Worm (Caenorhabditis elegans): ENCODE measurements around the gene T22C8.6.

Gene T22C8.6

DNA sequence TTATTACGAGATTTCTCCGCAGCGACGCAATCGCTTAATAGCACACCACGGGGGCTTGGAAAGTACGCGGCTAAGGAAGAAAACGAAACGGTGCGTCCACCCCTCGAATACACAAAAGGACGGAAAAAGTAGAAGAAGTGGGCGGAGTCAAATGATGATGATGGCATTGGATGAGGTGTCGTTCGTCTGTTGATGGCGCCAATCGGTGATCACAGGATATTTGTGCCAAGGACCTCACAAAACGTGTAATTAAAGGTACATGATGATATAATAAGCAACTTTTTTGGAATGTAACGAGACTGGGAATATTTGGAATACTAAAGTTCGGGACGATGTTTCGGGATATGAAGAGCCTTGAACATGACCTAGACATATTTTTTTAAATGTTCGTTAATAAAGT, 4.3 kb upstream of the T22C8.6 start, which contains the start of gene cutl-12:
Gene cutl-12, minus strand, starts transcription at position 101 of the 400 bp plus-strand sequence.
- no peak for TF ChIP-seq unc-62 (GFP tag; optimal IDR thresholded peaks at IDR 0.05)

DNA sequence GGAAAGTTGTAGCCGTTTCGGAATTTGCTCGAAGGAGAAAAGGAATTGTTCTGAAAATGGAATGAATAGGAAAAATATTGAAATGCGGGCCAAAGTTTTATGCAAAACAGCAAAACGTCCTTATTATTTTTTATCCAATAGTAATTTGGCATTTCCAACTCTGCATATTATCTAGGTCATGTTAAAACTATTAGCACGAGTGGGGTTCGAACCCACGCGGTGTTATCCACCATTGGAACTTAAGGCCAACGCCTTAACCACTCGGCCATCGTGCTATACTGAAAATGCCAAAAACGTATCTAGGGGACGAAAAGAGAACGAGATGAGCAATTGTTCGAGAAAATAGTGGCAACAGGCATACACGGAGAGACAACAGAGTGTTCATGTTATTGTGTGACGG, 1.7 kb upstream of the T22C8.6 start:
- no peak for TF ChIP-seq unc-62 (GFP tag; optimal IDR thresholded peaks at IDR 0.05)

DNA sequence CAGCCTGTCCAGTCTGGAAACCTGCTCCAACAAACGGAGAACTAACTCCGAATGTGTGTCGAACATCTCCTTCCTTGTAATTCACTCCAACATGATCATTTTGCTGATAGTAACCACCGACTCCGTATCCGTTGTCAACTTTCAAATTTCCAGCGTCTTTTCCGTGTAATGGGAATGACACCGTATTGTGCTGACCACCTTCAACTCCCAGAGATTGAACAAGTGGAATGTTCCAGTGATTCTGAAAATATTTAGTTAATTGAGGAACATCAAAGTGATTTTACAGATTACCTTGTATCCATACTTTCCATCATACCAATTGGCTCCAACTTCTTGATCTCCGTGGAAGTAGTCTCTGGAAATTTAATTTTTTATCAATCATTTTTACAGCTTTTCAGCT, 2.2 kb downstream of the T22C8.6 start:
- no peak for TF ChIP-seq unc-62 (GFP tag; optimal IDR thresholded peaks at IDR 0.05)

DNA sequence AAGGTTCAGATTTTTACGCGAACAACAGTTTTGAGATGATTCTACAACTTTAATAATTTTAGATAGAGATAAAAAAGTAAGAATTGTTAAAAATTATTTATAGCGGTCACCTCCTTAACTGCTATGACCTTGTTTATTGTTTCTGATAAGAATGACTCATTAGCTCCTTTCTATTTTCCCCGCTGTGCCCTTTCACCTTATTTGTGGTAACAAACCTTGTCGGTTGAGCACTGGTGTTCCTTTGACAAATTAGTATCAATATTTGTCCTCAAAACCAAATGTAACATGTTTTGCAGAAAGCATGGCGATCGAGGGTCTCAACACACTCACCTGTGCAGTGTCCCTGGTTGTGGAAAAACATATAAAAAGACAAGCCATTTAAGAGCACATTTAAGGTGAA, 3.5 kb downstream of the T22C8.6 start:
- TF ChIP-seq unc-62 (GFP tag; optimal IDR thresholded peaks at IDR 0.05) = no peak

DNA sequence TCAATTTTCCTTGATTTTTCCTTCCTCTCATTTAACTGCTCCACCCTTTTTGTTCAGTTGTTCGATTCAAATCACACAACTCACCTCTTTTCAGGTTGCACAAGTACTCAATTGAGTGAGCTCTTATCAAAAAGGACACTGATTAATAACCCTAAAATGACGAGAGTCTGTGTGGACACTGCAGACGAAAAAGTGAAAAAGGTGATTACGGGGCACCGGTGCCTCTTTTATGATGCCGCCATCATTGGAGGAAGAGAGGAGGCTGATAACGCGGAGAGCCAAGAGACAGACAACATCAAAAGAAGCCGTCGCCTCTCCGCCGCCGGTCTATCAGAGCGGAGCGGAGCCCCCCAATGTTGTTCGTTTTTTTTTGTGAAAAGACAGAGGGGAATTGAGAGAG, 4.9 kb downstream of the T22C8.6 start, which contains the start of gene sptf-2:
Gene sptf-2, plus strand, starts transcription at position 297 of the 400 bp plus-strand sequence.
- no peak for TF ChIP-seq unc-62 (GFP tag; optimal IDR thresholded peaks at IDR 0.05)

DNA sequence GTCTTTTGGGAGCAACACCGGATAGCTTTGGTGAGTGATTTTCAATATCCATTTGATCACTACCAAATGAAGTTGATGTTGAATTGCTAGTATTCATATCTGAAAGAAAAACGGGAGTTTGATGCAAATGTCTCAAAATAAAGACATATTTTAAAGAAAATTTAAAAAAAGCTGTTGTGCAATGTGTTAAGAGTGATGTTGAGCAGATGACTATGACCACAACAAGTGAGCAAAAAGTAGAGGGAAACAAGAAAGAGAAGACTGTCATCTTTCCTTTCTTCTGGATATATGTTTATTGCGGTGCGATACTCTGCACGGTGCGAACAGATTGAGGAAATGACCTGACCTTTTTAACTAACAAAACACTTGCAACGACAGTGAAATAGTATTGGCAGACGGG, 6.7 kb downstream of the T22C8.6 start, which contains the start of gene T22C8.4:
Gene T22C8.4, minus strand, starts transcription at position 101 of the 400 bp plus-strand sequence.
- TF ChIP-seq unc-62 (GFP tag; optimal IDR thresholded peaks at IDR 0.05) = no peak

DNA sequence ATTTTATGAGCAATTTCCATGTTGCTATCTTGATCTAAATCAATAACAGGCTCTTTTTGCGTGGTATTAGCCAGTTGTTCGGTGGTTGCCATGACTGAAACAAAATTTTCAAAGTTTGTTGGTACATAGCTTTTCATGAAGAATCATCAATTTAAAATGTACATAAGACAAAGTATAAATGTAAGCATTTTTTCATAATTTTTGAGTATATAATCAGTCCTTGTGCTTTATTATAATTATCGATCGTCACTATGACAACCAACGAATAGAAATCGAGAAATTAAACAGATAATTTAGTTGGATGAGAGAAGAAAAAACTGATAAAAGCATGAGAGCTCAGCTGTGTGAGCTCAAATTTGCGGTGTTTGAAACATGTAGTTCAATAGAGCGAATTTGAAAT, 8.2 kb downstream of the T22C8.6 start, which contains the start of gene T22C8.3:
Gene T22C8.3, minus strand, starts transcription at position 101 of the 400 bp plus-strand sequence.
- no peak for TF ChIP-seq unc-62 (GFP tag; optimal IDR thresholded peaks at IDR 0.05)

DNA sequence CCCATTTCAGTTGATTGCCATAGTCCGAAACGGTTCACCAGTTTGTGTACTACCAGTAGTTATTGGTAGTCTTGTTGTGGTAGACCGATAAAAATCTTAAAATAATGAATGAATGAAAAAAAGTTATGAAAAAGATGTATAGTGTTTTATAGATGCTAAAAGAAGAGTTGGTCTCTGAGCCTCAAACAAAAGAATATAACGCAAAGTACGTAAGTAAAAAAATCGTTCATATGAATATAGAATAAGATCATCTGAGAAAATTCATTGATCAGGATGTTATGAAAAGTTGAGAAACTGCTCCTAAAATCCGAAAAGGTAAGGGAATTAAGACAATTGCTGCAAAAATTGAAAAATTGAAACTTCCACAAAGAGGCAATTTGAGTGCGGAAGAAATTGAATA, 12.6 kb downstream of the T22C8.6 start, which contains the start of gene chhy-1:
Gene chhy-1, minus strand, starts transcription at position 101 of the 400 bp plus-strand sequence.
- no peak for TF ChIP-seq unc-62 (GFP tag; optimal IDR thresholded peaks at IDR 0.05)

DNA sequence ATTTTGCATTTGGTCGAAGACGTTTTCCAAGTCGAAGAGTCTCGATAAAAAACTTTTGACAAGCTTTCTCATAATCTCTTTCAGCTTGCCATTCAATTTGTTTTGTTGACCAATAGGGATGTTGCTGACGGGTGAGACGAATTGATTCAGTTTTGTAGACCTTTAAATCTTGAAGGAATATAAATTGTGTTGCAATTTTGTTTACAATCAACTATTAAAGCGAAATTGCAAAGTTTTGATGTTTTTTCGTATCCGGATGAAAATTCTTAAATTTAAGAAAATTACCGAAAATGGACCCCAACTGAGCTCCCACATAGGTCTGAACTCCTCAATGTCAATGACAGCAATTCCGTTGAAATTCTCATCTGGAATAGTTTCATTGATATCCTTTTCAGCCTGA, 13.9 kb downstream of the T22C8.6 start:
- TF ChIP-seq unc-62 (GFP tag; optimal IDR thresholded peaks at IDR 0.05) = no peak

DNA sequence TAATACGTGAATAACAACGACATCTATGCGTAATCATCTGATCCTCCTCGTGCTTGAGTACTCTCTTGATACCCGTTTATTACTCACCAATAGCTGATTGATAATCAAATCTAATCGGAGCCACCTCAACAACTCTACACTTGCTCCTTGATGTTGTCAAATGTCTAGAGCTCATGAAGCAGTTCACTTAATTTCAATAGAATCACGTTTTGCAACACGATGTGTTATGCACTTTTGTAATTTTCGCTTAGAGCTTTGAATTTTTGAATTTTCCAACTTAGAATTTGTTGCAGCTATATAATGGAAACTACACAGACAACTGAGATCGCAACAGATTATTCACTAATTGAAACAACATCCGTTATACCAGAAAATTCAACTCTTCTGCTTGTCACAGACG, 17.6 kb downstream of the T22C8.6 start, which contains the start of gene T22C8.1:
Gene T22C8.1, plus strand, starts transcription at position 301 of the 400 bp plus-strand sequence.
- no peak for TF ChIP-seq unc-62 (GFP tag; optimal IDR thresholded peaks at IDR 0.05)

DNA sequence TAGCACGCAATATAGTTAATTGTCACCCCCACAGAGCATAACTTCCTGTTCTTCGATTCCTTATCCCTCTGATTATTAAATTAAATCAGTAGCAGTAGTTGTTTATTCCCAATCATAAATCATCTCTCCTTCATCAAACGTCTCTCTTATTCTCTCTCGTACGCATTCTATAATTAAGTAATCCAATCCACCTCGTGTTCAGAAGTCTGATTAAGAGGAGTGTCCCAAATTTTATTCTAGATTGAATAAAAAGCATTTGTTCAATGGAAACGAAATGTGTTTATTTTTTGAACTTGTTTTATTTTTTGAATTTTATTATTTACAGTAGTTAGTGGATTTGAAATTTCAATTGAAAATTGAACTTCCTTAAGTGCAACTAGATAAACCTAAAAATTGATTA, 18.8 kb downstream of the T22C8.6 start:
- TF ChIP-seq unc-62 (GFP tag; optimal IDR thresholded peaks at IDR 0.05) = no peak

DNA sequence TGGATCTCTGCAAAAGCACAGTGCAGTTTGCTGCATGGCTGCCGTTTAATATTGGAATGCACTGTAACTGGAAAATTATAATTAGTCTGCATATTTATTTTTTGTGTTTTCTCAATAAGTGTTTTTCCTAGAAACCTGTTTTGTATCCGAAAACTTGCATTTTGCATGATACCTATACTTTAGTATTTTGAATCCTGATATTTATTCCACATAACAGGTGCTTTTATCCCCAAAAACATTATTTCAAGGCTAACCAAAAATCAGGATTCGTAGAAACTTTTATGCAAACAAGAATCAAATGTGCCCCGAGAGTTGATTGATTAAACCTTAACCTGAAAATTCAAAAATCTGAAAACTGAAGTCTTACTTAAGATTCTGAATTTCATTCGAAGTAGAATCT, 19.5 kb downstream of the T22C8.6 start:
- TF ChIP-seq unc-62 (GFP tag; optimal IDR thresholded peaks at IDR 0.05) = no peak

DNA sequence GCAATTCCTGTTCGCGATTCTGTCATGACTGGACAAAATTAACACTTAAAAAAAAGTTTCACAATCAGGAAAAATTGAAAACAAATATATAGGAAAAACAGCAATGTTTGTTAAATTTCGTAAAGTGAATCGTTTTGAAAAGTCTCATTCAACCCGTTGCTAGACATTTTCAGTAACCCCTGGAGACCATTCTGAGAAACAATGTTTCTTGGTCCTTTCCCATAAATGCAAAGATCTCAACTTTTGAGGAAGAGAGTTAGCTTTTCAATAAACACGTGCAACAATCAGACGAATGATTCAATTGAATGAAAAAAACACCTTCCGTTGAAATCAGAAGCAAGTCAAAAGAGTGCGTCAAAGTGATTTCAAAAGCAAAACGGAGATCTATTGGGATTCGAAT, 20.0 kb downstream of the T22C8.6 start, which contains the start of gene F28C6.9:
Gene F28C6.9, minus strand, starts transcription at position 101 of the 400 bp plus-strand sequence.
- TF ChIP-seq unc-62 (GFP tag; optimal IDR thresholded peaks at IDR 0.05) = no peak

DNA sequence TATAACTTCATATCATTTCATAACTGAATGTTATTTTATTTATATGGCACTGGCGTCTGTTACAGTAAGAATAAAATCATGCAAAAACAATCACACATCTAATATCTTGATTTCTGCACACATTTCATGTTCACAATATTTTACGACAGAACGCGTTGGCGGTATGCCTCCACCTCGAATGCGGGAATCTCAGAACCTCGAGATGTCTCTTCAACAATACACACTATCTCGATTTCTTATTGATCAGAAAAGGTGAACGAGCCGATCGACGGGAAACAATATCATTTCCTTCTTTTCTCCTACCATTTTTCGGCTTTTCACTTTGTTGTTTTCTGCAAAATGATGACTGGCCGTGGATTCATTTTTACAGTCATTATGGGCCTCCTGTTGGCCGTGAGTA, 22.4 kb downstream of the T22C8.6 start, which contains the start of gene F28C6.10:
Gene F28C6.10, plus strand, starts transcription at position 301 of the 400 bp plus-strand sequence.
- no peak for TF ChIP-seq unc-62 (GFP tag; optimal IDR thresholded peaks at IDR 0.05)

DNA sequence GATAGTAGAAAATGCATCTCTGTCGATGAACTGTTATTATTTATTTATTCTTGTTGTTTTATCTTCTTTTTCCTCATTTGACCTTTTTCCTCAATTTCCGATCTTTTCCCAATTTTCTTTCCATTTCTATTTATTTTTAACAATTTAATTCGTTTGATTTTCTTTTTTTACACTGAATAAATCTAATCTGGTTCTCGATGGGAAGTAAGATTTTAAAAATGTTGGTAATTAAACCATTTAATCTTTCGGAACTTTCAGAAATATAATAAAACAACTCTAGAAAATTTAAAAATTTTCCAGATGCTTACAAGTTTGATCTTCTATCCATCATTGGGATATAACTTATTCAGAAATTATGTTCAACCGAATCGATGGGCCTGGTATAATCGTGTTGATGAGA, 23.5 kb downstream of the T22C8.6 start, which contains the start of gene F28C6.8:
Gene F28C6.8, plus strand, starts transcription at position 301 of the 400 bp plus-strand sequence.
- TF ChIP-seq unc-62 (GFP tag; optimal IDR thresholded peaks at IDR 0.05) = no peak

DNA sequence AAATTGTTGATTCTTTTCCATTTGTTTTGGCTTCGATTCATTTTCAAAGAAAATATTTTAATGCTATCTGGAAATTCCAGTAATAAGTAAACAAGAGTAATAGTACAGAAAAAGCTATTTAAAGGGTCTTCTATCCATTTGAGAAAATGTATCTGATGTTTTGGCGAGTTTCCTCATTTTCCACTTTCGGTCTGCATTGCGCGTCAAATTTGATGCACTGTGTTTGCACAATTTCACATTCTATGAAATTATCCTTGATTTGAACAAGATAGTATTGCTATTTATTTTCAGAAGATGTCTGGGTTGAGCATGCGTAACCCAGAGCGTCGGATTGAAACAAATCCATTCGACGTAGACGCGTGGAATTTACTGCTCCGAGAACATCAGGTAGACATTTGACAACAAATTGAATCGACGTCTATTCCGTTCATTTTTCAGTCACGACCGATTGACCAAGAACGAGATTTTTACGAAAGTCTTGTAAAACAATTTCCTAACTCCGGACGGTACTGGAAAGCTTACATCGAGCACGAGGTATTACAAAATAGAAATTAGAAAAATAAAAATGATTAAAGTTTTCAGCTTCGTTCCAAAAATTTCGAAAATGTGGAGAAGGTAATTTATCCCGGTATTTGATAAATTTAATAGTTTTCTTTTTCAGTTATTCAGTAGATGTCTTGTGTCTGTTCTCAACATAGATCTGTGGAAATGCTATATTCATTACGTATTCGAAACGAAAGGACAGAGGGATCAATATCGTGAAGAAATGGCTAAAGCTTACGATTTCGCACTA, 26.3 kb downstream of the T22C8.6 start, which contains the start of gene suf-1:
Gene suf-1, plus strand, starts transcription at position 280 of the 793 bp plus-strand sequence.
- no peak for TF ChIP-seq unc-62 (GFP tag; optimal IDR thresholded peaks at IDR 0.05)

Data from whole organism, dauer.